Worm (Caenorhabditis elegans): ENCODE measurements around the gene Y69A2AR.28.

Y69A2AR.28 gene

ce11 chrIV:2613011-2613503 is at the start of gene Y69A2AR.28:
Y69A2AR.28 (minus strand) TSS chrIV:2613061.
- TF ChIP-seq nhr-10 (tag; optimal IDR thresholded peaks at IDR 0.05) = no peak
- TF ChIP-seq dpl-1 (GFP tag; optimal IDR thresholded peaks at IDR 0.05) = peak; percentile 32
- TF ChIP-seq egl-43 (GFP tag; IDR thresholded peaks at IDR 0.05) = no peak
- no peak for TF ChIP-seq dmd-8 (GFP tag; IDR thresholded peaks at IDR 0.05)
- peak; percentile 5 for TF ChIP-seq aha-1 (tag)
- no peak for TF ChIP-seq saeg-2 (GFP tag; IDR thresholded peaks at IDR 0.05)
- TF ChIP-seq mdl-1 (tag; optimal IDR thresholded peaks at IDR 0.05) = no peak
- TF ChIP-seq daf-19 (GFP tag; conservative IDR thresholded peaks at IDR 0.05) = no peak
- TF ChIP-seq mes-2 (tag; optimal IDR thresholded peaks at IDR 0.05; ENCODE audit: poor library complexity, severe bottlenecking) = peak; percentile 12
- TF ChIP-seq nhr-237 (tag; optimal IDR thresholded peaks at IDR 0.05) = no peak
- no peak for TF ChIP-seq ceh-82 (tag; optimal IDR thresholded peaks at IDR 0.05)
- no peak for TF ChIP-seq madf-5 (GFP tag; IDR thresholded peaks at IDR 0.05)
- no peak for TF ChIP-seq ctbp-1 (GFP tag; IDR thresholded peaks at IDR 0.05)
- no peak for TF ChIP-seq T26A8.4 (GFP tag; IDR thresholded peaks at IDR 0.05)
- TF ChIP-seq spr-1 (tag; optimal IDR thresholded peaks at IDR 0.05) = no peak
- peak; percentile 55 for TF ChIP-seq lin-38 (GFP tag; IDR thresholded peaks at IDR 0.05)
- no peak for TF ChIP-seq dve-1 (tag; optimal IDR thresholded peaks at IDR 0.05; ENCODE audit: insufficient read depth)
- no peak for TF ChIP-seq ceh-32 (tag; optimal IDR thresholded peaks at IDR 0.05; ENCODE audit: poor library complexity)

- TF ChIP-seq ztf-7 (tag; optimal IDR thresholded peaks at IDR 0.05) = no peak
- TF ChIP-seq unc-130 (GFP tag; optimal IDR thresholded peaks at IDR 0.05) = peak; percentile 13
- no peak for TF ChIP-seq dpl-1 (GFP tag; optimal IDR thresholded peaks at IDR 0.05)
- no peak for TF ChIP-seq mxl-2 (GFP tag; conservative IDR thresholded peaks at IDR 0.05)
- no peak for TF ChIP-seq nhr-6 (tag; optimal IDR thresholded peaks at IDR 0.05)
- 0 out of 2 replicates have a peak, but pooled peaks have one; percentile 53 for TF ChIP-seq F26F4.8 (GFP tag; conservative IDR thresholded peaks at IDR 0.05)
- TF ChIP-seq dmd-8 (GFP tag; IDR thresholded peaks at IDR 0.05) = peak; percentile 41; the same call in 1 of the 2 replicates
- TF ChIP-seq tra-1 (GFP tag; IDR thresholded peaks at IDR 0.05) = no peak
- no peak for TF ChIP-seq tag-97 (GFP tag; IDR thresholded peaks at IDR 0.05)
- TF ChIP-seq spr-3 (GFP tag; optimal IDR thresholded peaks at IDR 0.05) = peak; percentile 47
- TF ChIP-seq zfp-2 (tag; optimal IDR thresholded peaks at IDR 0.05) = no peak
- no peak for TF ChIP-seq nhr-28 (tag; optimal IDR thresholded peaks at IDR 0.05)
- no peak for TF ChIP-seq nhr-48 (tag; optimal IDR thresholded peaks at IDR 0.05)
- no peak for TF ChIP-seq cey-2 (tag; optimal IDR thresholded peaks at IDR 0.05; ENCODE audit: borderline replicate concordance, insufficient read depth)
- TF ChIP-seq ceh-44 (GFP tag; IDR thresholded peaks at IDR 0.05) = no peak
- no peak for TF ChIP-seq lin-29 (GFP tag; IDR thresholded peaks at IDR 0.05)
- TF ChIP-seq jun-1 (tag; optimal IDR thresholded peaks at IDR 0.05) = no peak
- no peak for TF ChIP-seq rbr-2 (tag; optimal IDR thresholded peaks at IDR 0.05)
- TF ChIP-seq daf-16 (GFP tag; optimal IDR thresholded peaks at IDR 0.05) = peak in 1 of 2 experiments; percentile 51
- TF ChIP-seq daf-16 (tag; optimal IDR thresholded peaks at IDR 0.05) = no peak
- TF ChIP-seq zag-1 (tag; optimal IDR thresholded peaks at IDR 0.05) = no peak
- 0 out of 2 replicates have a peak, but pooled peaks have one; percentile 17 for TF ChIP-seq F44E2.7 (GFP tag; IDR thresholded peaks at IDR 0.05)
- no peak for TF ChIP-seq aly-2 (tag; optimal IDR thresholded peaks at IDR 0.05)
- TF ChIP-seq hlh-11 (tag; optimal IDR thresholded peaks at IDR 0.05) = no peak
- no peak for TF ChIP-seq ztf-11 (tag; optimal IDR thresholded peaks at IDR 0.05)
- no peak for TF ChIP-seq ces-1 (GFP tag; optimal IDR thresholded peaks at IDR 0.05)
- TF ChIP-seq nhr-77 (tag; optimal IDR thresholded peaks at IDR 0.05) = no peak
- no peak for TF ChIP-seq nhr-11 (tag; optimal IDR thresholded peaks at IDR 0.05)
- TF ChIP-seq Y48G9A.11 (GFP tag; IDR thresholded peaks at IDR 0.05) = peak; percentile 73
- TF ChIP-seq zip-2 (tag; optimal IDR thresholded peaks at IDR 0.05) = no peak
- TF ChIP-seq nhr-25 (tag; optimal IDR thresholded peaks at IDR 0.05; ENCODE audit: borderline replicate concordance, insufficient read depth) = no peak
- TF ChIP-seq sdz-12 (GFP tag; optimal IDR thresholded peaks at IDR 0.05) = no peak
- TF ChIP-seq unc-62 (GFP tag; optimal IDR thresholded peaks at IDR 0.05 in 1 of 2) = no peak
- TF ChIP-seq unc-62 (tag; optimal IDR thresholded peaks at IDR 0.05) = no peak
- no peak for TF ChIP-seq mdt-29 (GFP tag; IDR thresholded peaks at IDR 0.05)
- TF ChIP-seq lin-39 (tag; optimal IDR thresholded peaks at IDR 0.05) = no peak
Measured at ce11 chrIV:2658733-2659132, 45.9 kb upstream of the Y69A2AR.28 start.
